Fruit fly (Drosophila melanogaster) whole organism, adult: ENCODE data around the gene CG31760.

Experiments
- CG11617 ChIP-seq: fragments of 200-800 bp; sonication (Bioruptor generic); optimal IDR thresholded peaks from 2 replicates; lab custom pipeline; 2017; ENCODE audit warnings: mild to moderate bottlenecking, missing biosample characterization, missing genetic modification reagents, missing genetic modification characterization
- CG12768 ChIP-seq: fragments of 200-800 bp; sonication (Bioruptor generic); optimal IDR thresholded peaks from 2 replicates; lab custom pipeline; 2017; ENCODE audit warnings: missing biosample characterization, missing genetic modification characterization, mild to moderate bottlenecking, moderate library complexity, missing genetic modification reagents
- CG14711 ChIP-seq: fragments of 200-800 bp; sonication (Bioruptor generic); optimal IDR thresholded peaks from 2 replicates; lab custom pipeline; 2018; ENCODE audit warnings: missing biosample characterization, mild to moderate bottlenecking, missing genetic modification characterization, moderate library complexity
- CG1620 ChIP-seq: fragments of 200-800 bp; sonication (Bioruptor generic); optimal IDR thresholded peaks from 2 replicates; lab custom pipeline; 2016; ENCODE audit warnings: missing biosample characterization, missing genetic modification characterization
- CG33017 ChIP-seq: fragments of 200-800 bp; sonication (Bioruptor generic); optimal IDR thresholded peaks from 2 replicates; lab custom pipeline; 2018; ENCODE audit warnings: missing biosample characterization, mild to moderate bottlenecking, missing genetic modification characterization, moderate library complexity
- CG5204 ChIP-seq: fragments of 200-800 bp; sonication (Bioruptor generic); optimal IDR thresholded peaks from 2 replicates; lab custom pipeline; 2016; ENCODE audit warnings: missing biosample characterization, missing genetic modification characterization
- CG7045 ChIP-seq: fragments of 200-800 bp; sonication (Bioruptor generic); optimal IDR thresholded peaks from 2 replicates; lab custom pipeline; 2017; ENCODE audit warnings: missing biosample characterization, mild to moderate bottlenecking, missing genetic modification characterization
- CG7101 ChIP-seq: fragments of 200-800 bp; sonication (Bioruptor generic); optimal IDR thresholded peaks from 2 replicates; lab custom pipeline; 2018; ENCODE audit warnings: missing biosample characterization, mild to moderate bottlenecking, missing genetic modification characterization, moderate library complexity
- Clk ChIP-seq: fragments of 200-800 bp; sonication (Bioruptor generic); optimal IDR thresholded peaks from 2 replicates; lab custom pipeline; 2017; ENCODE audit warnings: missing biosample characterization, missing genetic modification characterization
- Crg-1 ChIP-seq: fragments of 200-800 bp; sonication (Bioruptor generic); optimal IDR thresholded peaks from 2 replicates; lab custom pipeline; 2016; ENCODE audit warnings: missing biosample characterization, missing genetic modification characterization
- Hr96 ChIP-seq: fragments of 200-800 bp; sonication (Bioruptor generic); optimal IDR thresholded peaks from 2 replicates; lab custom pipeline; 2016; ENCODE audit warnings: missing biosample characterization, missing genetic modification characterization
- Mnt ChIP-seq: fragments of 200-800 bp; sonication (Bioruptor generic); optimal IDR thresholded peaks from 2 replicates; lab custom pipeline; 2016; ENCODE audit warnings: missing biosample characterization, mild to moderate bottlenecking, missing genetic modification characterization
- bab1 ChIP-seq: fragments of 200-800 bp; sonication (Bioruptor generic); optimal IDR thresholded peaks from 3 replicates; lab custom pipeline; 2019; ENCODE audit warnings: missing biosample characterization, mild to moderate bottlenecking, missing genetic modification characterization, moderate library complexity
- cic ChIP-seq: fragments of 200-800 bp; sonication (Bioruptor generic); optimal IDR thresholded peaks from 2 replicates; lab custom pipeline; 2017; ENCODE audit warnings: missing biosample characterization, mild to moderate bottlenecking, missing genetic modification characterization, moderate library complexity
- cnc ChIP-seq, 2 experiments: fragments of >200 bp; optimal IDR thresholded peaks; 2 replicates each; lab custom pipeline; 2017
- kay ChIP-seq: fragments of 200-800 bp; sonication (Bioruptor generic); peaks from one replicate; lab custom pipeline; 2016; ENCODE audit warnings: missing biosample characterization, missing genetic modification characterization, borderline replicate concordance
- ovo ChIP-seq: fragments of 200-800 bp; sonication (Bioruptor generic); optimal IDR thresholded peaks from 2 replicates; lab custom pipeline; 2016; ENCODE audit warnings: missing biosample characterization, missing genetic modification characterization
- pad ChIP-seq: fragments of 200-800 bp; sonication (Bioruptor generic); optimal IDR thresholded peaks from 3 replicates; lab custom pipeline; 2017; ENCODE audit warnings: missing biosample characterization, missing genetic modification characterization, mild to moderate bottlenecking, moderate library complexity, missing genetic modification reagents
- tj ChIP-seq: fragments of 200-800 bp; sonication (Bioruptor generic); optimal IDR thresholded peaks from 3 replicates; lab custom pipeline; 2017; ENCODE audit warnings: missing biosample characterization, mild to moderate bottlenecking, missing genetic modification characterization, moderate library complexity
- toe ChIP-seq: fragments of 200-800 bp; sonication (Bioruptor generic); optimal IDR thresholded peaks from 2 replicates; lab custom pipeline; 2016; ENCODE audit warnings: missing biosample characterization, missing genetic modification characterization

Gene CG31760

dm6 chr2L:12120000-12120399 is 22.6 kb upstream of the CG31760 start:
- TF ChIP-seq CG7045 (GFP tag; lab: Kevin White, UChicago) = no peak
- no peak for TF ChIP-seq CG33017 (tag; lab: Kevin White, UChicago)
- no peak for TF ChIP-seq CG12768
- TF ChIP-seq CG5204 (GFP tag; lab: Kevin White, UChicago) = no peak
- TF ChIP-seq bab1 (GFP tag; lab: Kevin White, UChicago) = no peak
- TF ChIP-seq ovo (GFP tag; lab: Kevin White, UChicago) = no peak
- TF ChIP-seq Hr96 (GFP tag; lab: Kevin White, UChicago) = no peak
- no peak for TF ChIP-seq pad (GFP tag; lab: Kevin White, UChicago)

- TF ChIP-seq Hr96 (GFP tag; lab: Kevin White, UChicago) = no peak
These were observed 9.1 kb upstream of the CG31760 start, which contains the start of gene rho-6 for dm6 chr2L:12133275-12134124. Gene rho-6 (minus strand): TSS chr2L:12133411.

- no peak for TF ChIP-seq kay (GFP tag; lab: Kevin White, UChicago)
- no peak for TF ChIP-seq CG7101 (tag; lab: Kevin White, UChicago)
- no peak for TF ChIP-seq CG14711 (tag; lab: Kevin White, UChicago)
- no peak for TF ChIP-seq pad (GFP tag; lab: Kevin White, UChicago)
- no peak for TF ChIP-seq CG7045 (GFP tag; lab: Kevin White, UChicago)
- TF ChIP-seq ovo (GFP tag; lab: Kevin White, UChicago) = no peak
- no peak for TF ChIP-seq toe
- TF ChIP-seq Clk (GFP tag; lab: Kevin White, UChicago) = no peak
- TF ChIP-seq CG11617 (GFP tag; lab: Kevin White, UChicago) = no peak
- no peak for TF ChIP-seq Mnt (GFP tag; lab: Kevin White, UChicago)
- no peak for TF ChIP-seq CG33017 (tag; lab: Kevin White, UChicago)
- TF ChIP-seq CG5204 (GFP tag; lab: Kevin White, UChicago) = no peak
- TF ChIP-seq CG12768 = no peak
- no peak for TF ChIP-seq CG1620 (GFP tag; lab: Kevin White, UChicago)
These were observed 8.5 kb upstream of the CG31760 start for dm6 chr2L:12134125-12134378.

dm6 chr2L:12137708-12138107 is 4.9 kb upstream of the CG31760 start, which contains the start of gene Gr33a:
Gene Gr33a (plus strand): TSS chr2L:12138008.
- TF ChIP-seq CG7045 (GFP tag; lab: Kevin White, UChicago) (no peak), kay (GFP tag; lab: Kevin White, UChicago) (peak; percentile 4)

dm6 chr2L:12161467-12161866 is 18.9 kb downstream of the CG31760 start, which contains the start of gene CG31861:
Gene CG31861 (plus strand): TSS chr2L:12161767.
- TF ChIP-seq Crg-1 (GFP tag; lab: Kevin White, UChicago) (no peak), toe (no peak), CG12768 (no peak), CG7101 (tag; lab: Kevin White, UChicago) (no peak), CG5204 (GFP tag; lab: Kevin White, UChicago) (no peak), kay (GFP tag; lab: Kevin White, UChicago) (no peak), Clk (GFP tag; lab: Kevin White, UChicago) (no peak), CG33017 (tag; lab: Kevin White, UChicago) (no peak), bab1 (GFP tag; lab: Kevin White, UChicago) (no peak), CG7045 (GFP tag; lab: Kevin White, UChicago) (no peak), pad (GFP tag; lab: Kevin White, UChicago) (no peak)

- TF ChIP-seq CG33017 (tag; lab: Kevin White, UChicago) = no peak
- TF ChIP-seq Crg-1 (GFP tag; lab: Kevin White, UChicago) = no peak
- no peak for TF ChIP-seq CG7045 (GFP tag; lab: Kevin White, UChicago)
- no peak for TF ChIP-seq pad (GFP tag; lab: Kevin White, UChicago)
- TF ChIP-seq CG12768 = no peak
- no peak for TF ChIP-seq CG5204 (GFP tag; lab: Kevin White, UChicago)
- no peak for TF ChIP-seq tj (GFP tag; lab: Kevin White, UChicago)
- TF ChIP-seq toe = no peak
- TF ChIP-seq CG11617 (GFP tag; lab: Kevin White, UChicago) = no peak
These were observed 21.4 kb downstream of the CG31760 start, which contains the start of gene ZnT33D for dm6 chr2L:12163941-12164340. Gene ZnT33D (plus strand): TSS chr2L:12164241.

dm6 chr2L:12170250-12170649 is 27.7 kb downstream of the CG31760 start, which contains the start of gene CG17217:
Gene CG17217 (plus strand): TSS chr2L:12170550.
- TF ChIP-seq Mnt (GFP tag; lab: Kevin White, UChicago) (no peak), CG12768 (no peak), cnc (optimal IDR thresholded peaks at IDR 0.05; lab: Kevin White, UChicago) (no peak), CG14711 (tag; lab: Kevin White, UChicago) (no peak), CG7045 (GFP tag; lab: Kevin White, UChicago) (no peak), bab1 (GFP tag; lab: Kevin White, UChicago) (no peak), cic (no peak), toe (no peak), tj (GFP tag; lab: Kevin White, UChicago) (no peak), ovo (GFP tag; lab: Kevin White, UChicago) (no peak), CG1620 (GFP tag; lab: Kevin White, UChicago) (no peak), CG7101 (tag; lab: Kevin White, UChicago) (no peak), CG5204 (GFP tag; lab: Kevin White, UChicago) (no peak), CG11617 (GFP tag; lab: Kevin White, UChicago) (no peak), Hr96 (GFP tag; lab: Kevin White, UChicago) (no peak), Crg-1 (GFP tag; lab: Kevin White, UChicago) (no peak), Clk (GFP tag; lab: Kevin White, UChicago) (no peak)
